Worm (Caenorhabditis elegans) whole organism, early embryonic: ENCODE measurements around the gene F09E10.1.

ENCODE experiments used
- aly-1 ChIP-seq: sonication (generic microtip); optimal IDR thresholded peaks from 2 replicates; lab custom pipeline; 2016; ENCODE audit warnings: missing genetic modification characterization, missing compliant biosample characterization
- ets-7 ChIP-seq: sonication (generic microtip); optimal IDR thresholded peaks from 2 replicates; lab custom pipeline; 2016; ENCODE audit warnings: missing genotype, missing genetic modification characterization, missing compliant biosample characterization
- tbx-37 ChIP-seq: fragments of 200-800 bp; sonication (Bioruptor generic); conservative IDR thresholded peaks from 2 replicates; pipeline ENCODE4 v1.3.6; 2022; ENCODE audit warnings: missing genetic modification reagents, missing genetic modification characterization, missing compliant biosample characterization

- TF ChIP-seq tbx-37 (GFP tag; lab: Robert Waterston, UW) (no peak), aly-1 (tag; lab: Kevin White, UChicago) (no peak), ets-7 (tag; lab: Kevin White, UChicago) (no peak)
Measured at ce11 chrX:1528107-1528506, 25.5 kb downstream of the F09E10.1 start.
